Worm (Caenorhabditis elegans): ENCODE results near the gene F32D8.1.

Gene F32D8.1

DNA sequence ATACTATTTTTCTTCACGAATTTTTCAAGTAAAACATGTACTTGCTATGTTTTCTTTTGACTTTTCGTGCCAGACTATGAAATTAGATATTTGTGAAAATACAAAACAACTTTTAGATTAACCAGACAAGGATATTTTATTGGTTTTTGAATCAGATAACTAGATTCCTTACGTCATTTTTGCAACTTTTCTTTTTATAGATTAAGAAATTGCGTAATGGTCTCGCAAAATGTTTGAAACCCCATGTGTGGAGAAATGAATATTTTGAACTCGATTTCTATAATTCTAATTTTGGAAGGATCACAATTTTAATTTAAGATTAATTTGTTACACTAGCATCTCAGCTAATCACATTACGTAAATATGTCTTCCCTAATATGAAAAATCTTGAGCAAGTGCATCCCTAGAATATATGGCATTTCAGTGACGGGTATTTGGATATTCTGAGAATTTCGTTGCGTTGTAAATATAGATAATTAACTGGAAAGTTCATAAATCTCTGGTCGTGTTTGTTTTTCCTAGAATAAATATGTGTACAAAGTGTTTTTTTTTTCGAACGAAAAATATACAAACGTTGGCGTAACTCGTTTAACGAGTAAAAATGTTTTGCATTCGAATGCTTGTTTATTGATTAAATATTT lies 18.1 kb upstream of the F32D8.1 start:
- TF ChIP-seq zip-8 (tag; optimal IDR thresholded peaks at IDR 0.05) (peak; percentile 91), unc-62 (GFP tag; optimal IDR thresholded peaks at IDR 0.05) (no peak), unc-120 (tag; optimal IDR thresholded peaks at IDR 0.05; ENCODE audit: poor library complexity, severe bottlenecking) (no peak), ceh-39 (tag; optimal IDR thresholded peaks at IDR 0.05) (no peak), sptf-1 (tag; optimal IDR thresholded peaks at IDR 0.05) (no peak), nhr-28 (tag; optimal IDR thresholded peaks at IDR 0.05) (no peak)

- TF ChIP-seq drap-1 (GFP tag; optimal IDR thresholded peaks at IDR 0.05) (no peak), pha-4 (tag; optimal IDR thresholded peaks at IDR 0.05) (no peak), bed-3 (GFP tag; optimal IDR thresholded peaks at IDR 0.05) (no peak), mab-5 (tag; optimal IDR thresholded peaks at IDR 0.05) (no peak)
These were observed 15.0 kb upstream of the F32D8.1 start, which contains the start of gene saeg-1 for ce11 chrV:10865599-10865998. Gene saeg-1, minus strand, starts transcription at chrV:10865699.

DNA sequence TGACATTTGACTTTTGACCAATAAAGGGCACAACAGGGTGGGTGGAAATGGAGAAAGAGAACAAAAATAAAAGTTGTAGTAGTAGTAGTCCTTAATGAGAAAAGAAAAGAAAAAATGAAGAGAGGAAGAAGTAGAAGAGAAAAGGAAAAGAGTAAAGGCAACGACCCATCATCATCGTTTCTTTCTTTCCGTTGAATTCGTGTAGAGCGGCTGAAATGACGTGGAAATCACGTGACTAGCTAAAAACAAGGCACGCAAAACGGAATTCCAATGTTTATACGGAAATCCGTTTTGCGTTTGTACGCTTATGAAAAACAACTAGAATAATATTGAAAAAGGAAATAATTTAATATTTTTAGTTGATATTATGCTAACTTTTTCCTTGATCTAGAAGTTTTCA lies 13.0 kb upstream of the F32D8.1 start:
- TF ChIP-seq tbx-8 (GFP tag; optimal IDR thresholded peaks at IDR 0.05) (no peak), ces-1 (GFP tag; optimal IDR thresholded peaks at IDR 0.05) (no peak), nhr-237 (tag; optimal IDR thresholded peaks at IDR 0.05) (no peak), pha-4 (tag; optimal IDR thresholded peaks at IDR 0.05) (no peak), unc-120 (tag; optimal IDR thresholded peaks at IDR 0.05; ENCODE audit: poor library complexity, severe bottlenecking) (no peak), lin-13 (tag; optimal IDR thresholded peaks at IDR 0.05) (no peak), drap-1 (GFP tag; optimal IDR thresholded peaks at IDR 0.05) (no peak), nhr-2 (tag; optimal IDR thresholded peaks at IDR 0.05) (no peak)

ce11 chrV:10870050-10870449 lies 10.6 kb upstream of the F32D8.1 start:
- TF ChIP-seq unc-39 (tag; optimal IDR thresholded peaks at IDR 0.05) (no peak), lsy-2 (tag; optimal IDR thresholded peaks at IDR 0.05) (no peak), unc-62 (GFP tag; optimal IDR thresholded peaks at IDR 0.05) (no peak), sem-2 (GFP tag; optimal IDR thresholded peaks at IDR 0.05) (no peak), mep-1 (tag; optimal IDR thresholded peaks at IDR 0.05) (no peak), hlh-1 (tag; optimal IDR thresholded peaks at IDR 0.05) (no peak)

DNA sequence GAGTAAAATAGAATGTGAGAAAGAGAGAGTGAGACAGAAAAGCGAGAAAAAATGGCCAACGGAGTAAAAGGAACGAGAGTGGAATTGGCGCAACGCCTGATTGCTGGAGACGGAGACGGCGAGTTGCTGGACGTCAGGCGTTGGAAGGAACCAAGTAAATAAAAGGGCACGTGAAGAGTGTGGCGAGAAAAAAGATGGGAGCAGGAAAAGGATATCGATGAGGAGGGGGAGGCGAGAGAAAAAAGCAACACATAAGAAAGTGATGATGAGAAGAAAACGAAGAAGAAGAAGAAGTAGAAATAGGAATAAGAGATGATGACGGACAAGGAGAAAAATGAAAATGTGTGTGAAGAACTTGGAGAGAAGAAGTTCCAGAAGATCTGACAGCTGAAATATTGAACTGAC lies 9.2 kb upstream of the F32D8.1 start:
- TF ChIP-seq snpc-4 (tag; optimal IDR thresholded peaks at IDR 0.05) (no peak), tbx-8 (GFP tag; optimal IDR thresholded peaks at IDR 0.05) (no peak), ztf-11 (tag; optimal IDR thresholded peaks at IDR 0.05) (no peak), ces-1 (GFP tag; optimal IDR thresholded peaks at IDR 0.05) (peak; percentile 71), pha-4 (tag; optimal IDR thresholded peaks at IDR 0.05) (no peak), hlh-1 (tag; optimal IDR thresholded peaks at IDR 0.05) (no peak), bed-3 (GFP tag; optimal IDR thresholded peaks at IDR 0.05) (no peak), M03D4.4 (tag; optimal IDR thresholded peaks at IDR 0.05) (no peak), lin-13 (tag; optimal IDR thresholded peaks at IDR 0.05) (no peak), sptf-1 (tag; optimal IDR thresholded peaks at IDR 0.05) (peak; percentile 6), blmp-1 (tag; optimal IDR thresholded peaks at IDR 0.05) (no peak)

DNA sequence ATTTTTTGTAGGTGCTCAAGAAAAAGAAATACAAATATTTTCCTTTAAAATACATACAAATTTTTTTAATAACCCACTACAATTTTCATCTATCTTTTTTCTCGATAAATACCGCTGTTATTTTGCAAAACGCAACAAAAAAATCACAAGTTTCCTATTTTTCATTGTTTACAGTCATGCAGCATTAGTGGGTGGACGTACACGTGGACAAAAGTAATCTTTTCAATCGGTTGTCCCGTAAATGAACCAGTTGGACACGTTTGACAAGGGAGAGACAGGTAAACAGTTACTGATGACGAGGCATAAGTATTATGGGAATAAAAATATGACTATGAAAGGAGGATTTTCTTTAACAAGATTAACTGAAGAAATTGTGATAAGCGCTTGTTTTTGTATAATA lies 7.4 kb upstream of the F32D8.1 start:
- TF ChIP-seq lsy-2 (tag; optimal IDR thresholded peaks at IDR 0.05) (no peak), ceh-39 (tag; optimal IDR thresholded peaks at IDR 0.05) (no peak), M03D4.4 (tag; optimal IDR thresholded peaks at IDR 0.05) (no peak), nhr-237 (tag; optimal IDR thresholded peaks at IDR 0.05) (no peak), elt-1 (tag; optimal IDR thresholded peaks at IDR 0.05; ENCODE audit: borderline replicate concordance, insufficient read depth) (no peak), nhr-28 (tag; optimal IDR thresholded peaks at IDR 0.05) (no peak), mep-1 (tag; optimal IDR thresholded peaks at IDR 0.05) (no peak), bed-3 (GFP tag; optimal IDR thresholded peaks at IDR 0.05) (no peak), snpc-4 (tag; optimal IDR thresholded peaks at IDR 0.05) (no peak), drap-1 (GFP tag; optimal IDR thresholded peaks at IDR 0.05) (no peak), ceh-83 (GFP tag; optimal IDR thresholded peaks at IDR 0.05) (no peak), blmp-1 (tag; optimal IDR thresholded peaks at IDR 0.05) (no peak), mls-2 (tag; optimal IDR thresholded peaks at IDR 0.05) (no peak)
